Fruit fly (Drosophila melanogaster) whole organism, embryonic: ENCODE measurements around the gene Tmtc4.
A peak's percentile ranks its signal among the peaks of the same experiment; 100 is the strongest.

Experiments
- Adf1 ChIP-seq: fragments of 200-800 bp; sonication (Bioruptor generic); IDR thresholded peaks from 2 replicates; pipeline ENCODE4 v1.3.6; 2022; ENCODE audit warnings: missing biosample characterization, missing genetic modification characterization
- B-H1 ChIP-seq: fragments of 200-800 bp; sonication (Bioruptor generic); IDR thresholded peaks from 3 replicates; pipeline ENCODE4 v1.3.6; 2022; ENCODE audit warnings: missing biosample characterization, missing genetic modification characterization
- Bteb2 ChIP-seq: fragments of 200-800 bp; sonication (Bioruptor generic); optimal IDR thresholded peaks from 2 replicates; lab custom pipeline; 2016; ENCODE audit warnings: missing biosample characterization, missing genetic modification characterization
- CG10366 ChIP-seq: fragments of 200-800 bp; sonication (Bioruptor generic); IDR thresholded peaks from 2 replicates; pipeline ENCODE4 v1.3.6; 2022; ENCODE audit warnings: missing biosample characterization, missing genetic modification characterization
- CG10979 ChIP-seq: fragments of 200-800 bp; sonication (Bioruptor generic); optimal IDR thresholded peaks from 2 replicates; lab custom pipeline; 2018; ENCODE audit warnings: missing biosample characterization, mild to moderate bottlenecking, missing genetic modification characterization, moderate library complexity
- CG12104 ChIP-seq: fragments of 200-800 bp; sonication (Bioruptor generic); optimal IDR thresholded peaks from 3 replicates; lab custom pipeline; 2016; ENCODE audit warnings: missing biosample characterization, missing genetic modification characterization
- CG12155 ChIP-seq: fragments of 200-800 bp; sonication (Bioruptor generic); optimal IDR thresholded peaks from 3 replicates; lab custom pipeline; 2016; ENCODE audit warnings: missing biosample characterization, missing genetic modification characterization
- CG1233 ChIP-seq: fragments of 200-800 bp; sonication (Bioruptor generic); optimal IDR thresholded peaks from 4 replicates; lab custom pipeline; 2018; ENCODE audit warnings: missing biosample characterization, mild to moderate bottlenecking, missing genetic modification characterization
- CG14860 ChIP-seq: fragments of 200-800 bp; sonication (Bioruptor generic); IDR thresholded peaks from 3 replicates; pipeline ENCODE4 v1.3.6; 2022; ENCODE audit warnings: missing biosample characterization, missing genetic modification characterization; ENCODE audit not compliant: partially characterized antibody
- CG16813 ChIP-seq: fragments of 200-800 bp; sonication (Bioruptor generic); IDR thresholded peaks from 3 replicates; pipeline ENCODE4 v1.3.6; 2022; ENCODE audit warnings: missing biosample characterization, missing genetic modification characterization; ENCODE audit not compliant: partially characterized antibody
- CG17361 ChIP-seq: fragments of 200-800 bp; sonication (Bioruptor generic); IDR thresholded peaks from 3 replicates; pipeline ENCODE4 v1.3.6; 2022; ENCODE audit warnings: missing biosample characterization, missing genetic modification characterization
- CG32532 ChIP-seq: fragments of 200-800 bp; sonication (Bioruptor generic); IDR thresholded peaks from 2 replicates; pipeline ENCODE4 v1.3.6; 2022; ENCODE audit warnings: missing biosample characterization, missing genetic modification characterization
- CG3281 ChIP-seq: fragments of 200-800 bp; sonication (Bioruptor generic); optimal IDR thresholded peaks from 3 replicates; lab custom pipeline; 2017; ENCODE audit warnings: missing biosample characterization, mild to moderate bottlenecking, missing genetic modification characterization
- CG4617 ChIP-seq: fragments of 200-800 bp; sonication (Bioruptor generic); optimal IDR thresholded peaks from 3 replicates; lab custom pipeline; 2016; ENCODE audit warnings: missing biosample characterization, missing genetic modification characterization, borderline replicate concordance
- CG4820 ChIP-seq: fragments of 200-800 bp; sonication (Bioruptor generic); optimal IDR thresholded peaks from 3 replicates; lab custom pipeline; 2016; ENCODE audit warnings: missing biosample characterization, missing genetic modification characterization
- CG7357 ChIP-seq: fragments of 200-800 bp; sonication (Bioruptor generic); IDR thresholded peaks from 3 replicates; pipeline ENCODE4 v1.3.6; 2022; ENCODE audit warnings: missing biosample characterization, missing genetic modification characterization
- CG7372 ChIP-seq: fragments of 200-800 bp; sonication (Bioruptor generic); IDR thresholded peaks from 2 replicates; pipeline ENCODE4 v1.3.6; 2022; ENCODE audit warnings: missing biosample characterization, missing genetic modification characterization
- CG7786 ChIP-seq: fragments of 200-800 bp; sonication (Bioruptor generic); optimal IDR thresholded peaks from 2 replicates; lab custom pipeline; 2016; ENCODE audit warnings: missing biosample characterization, missing genetic modification characterization
- CG9437 ChIP-seq: fragments of 200-800 bp; sonication (Bioruptor generic); optimal IDR thresholded peaks from 2 replicates; lab custom pipeline; 2018; ENCODE audit warnings: missing biosample characterization, mild to moderate bottlenecking, missing genetic modification characterization
- CoRest ChIP-seq: fragments of 200-800 bp; sonication (Bioruptor generic); optimal IDR thresholded peaks from 3 replicates; lab custom pipeline; 2018; ENCODE audit warnings: missing biosample characterization, mild to moderate bottlenecking, missing genetic modification characterization, moderate library complexity
- Dip3 ChIP-seq: fragments of 200-800 bp; sonication (Bioruptor generic); optimal IDR thresholded peaks from 3 replicates; lab custom pipeline; 2016; ENCODE audit warnings: missing biosample characterization, missing genetic modification characterization
- Dp ChIP-seq: fragments of 200-800 bp; sonication (Bioruptor generic); optimal IDR thresholded peaks from 2 replicates; lab custom pipeline; 2018; ENCODE audit warnings: missing biosample characterization, mild to moderate bottlenecking, missing genetic modification characterization, moderate library complexity
- ERR ChIP-seq: fragments of 200-800 bp; sonication (Bioruptor generic); optimal IDR thresholded peaks from 2 replicates; lab custom pipeline; 2016; ENCODE audit warnings: missing biosample characterization, missing genetic modification characterization
- HLH3B ChIP-seq: fragments of 200-800 bp; sonication (Bioruptor generic); IDR thresholded peaks from 2 replicates; pipeline ENCODE4 v1.3.6; 2022; ENCODE audit warnings: missing biosample characterization, missing genetic modification characterization
- HLH4C ChIP-seq: fragments of 200-800 bp; sonication (Bioruptor generic); IDR thresholded peaks from 3 replicates; pipeline ENCODE4 v1.3.6; 2022; ENCODE audit warnings: missing biosample characterization, missing genetic modification characterization; ENCODE audit not compliant: partially characterized antibody
- Hr39 ChIP-seq: fragments of >200 bp; optimal IDR thresholded peaks from 2 replicates; lab custom pipeline; 2017
- Hr51 ChIP-seq, 2 experiments: fragments of 200-800 bp; sonication (Bioruptor generic); optimal IDR thresholded peaks; 2 replicates in 1 of 2; 3 replicates in 1 of 2; lab custom pipeline; 2016 to 2018; ENCODE audit warnings: missing biosample characterization in 2 of 2, missing genetic modification characterization in 2 of 2, mild to moderate bottlenecking in 1 of 2, moderate library complexity in 1 of 2
- Jarid2 ChIP-seq: fragments of 200-800 bp; sonication (Bioruptor generic); optimal IDR thresholded peaks from 3 replicates; lab custom pipeline; 2017; ENCODE audit warnings: mild to moderate bottlenecking, missing biosample characterization, missing genetic modification reagents, missing genetic modification characterization
- Med ChIP-seq: fragments of 200-800 bp; sonication (Bioruptor generic); peaks from one replicate; lab custom pipeline; 2016; ENCODE audit warnings: missing biosample characterization, missing genetic modification characterization, mild to moderate bottlenecking, inconsistent platforms, moderate library complexity
- Meics ChIP-seq: fragments of 200-800 bp; sonication (Bioruptor generic); optimal IDR thresholded peaks from 2 replicates; lab custom pipeline; 2017; ENCODE audit warnings: missing biosample characterization, mild to moderate bottlenecking, missing genetic modification characterization
- Nf-YA ChIP-seq: fragments of 200-800 bp; sonication (Bioruptor generic); IDR thresholded peaks from 2 replicates; pipeline ENCODE4 v1.3.6; 2022; ENCODE audit warnings: missing biosample characterization, missing genetic modification characterization
- Nf-YB ChIP-seq: fragments of 200-800 bp; sonication (Bioruptor generic); optimal IDR thresholded peaks from 3 replicates; lab custom pipeline; 2019; ENCODE audit warnings: missing biosample characterization, mild to moderate bottlenecking, missing genetic modification characterization, moderate library complexity
- NfI ChIP-seq: fragments of 200-800 bp; sonication (Bioruptor generic); optimal IDR thresholded peaks from 3 replicates; lab custom pipeline; 2018; ENCODE audit warnings: missing biosample characterization, mild to moderate bottlenecking, missing genetic modification characterization, moderate library complexity
- Oli ChIP-seq: fragments of 200-800 bp; sonication (Bioruptor generic); optimal IDR thresholded peaks from 2 replicates; lab custom pipeline; 2018; ENCODE audit warnings: missing biosample characterization, mild to moderate bottlenecking, missing genetic modification characterization, moderate library complexity
- Ssrp ChIP-seq: fragments of 200-800 bp; sonication (Bioruptor generic); optimal IDR thresholded peaks from 2 replicates; lab custom pipeline; 2018; ENCODE audit warnings: missing biosample characterization, mild to moderate bottlenecking, missing genetic modification characterization, moderate library complexity
- Xrp1 ChIP-seq: fragments of 200-800 bp; sonication (Bioruptor generic); IDR thresholded peaks from 2 replicates; pipeline ENCODE4 v1.3.6; 2022; ENCODE audit warnings: missing biosample characterization, missing genetic modification characterization
- ara ChIP-seq: fragments of 200-800 bp; sonication (Bioruptor generic); IDR thresholded peaks from 2 replicates; pipeline ENCODE4 v1.3.6; 2022; ENCODE audit warnings: missing biosample characterization, missing genetic modification characterization
- btn ChIP-seq: fragments of 200-800 bp; sonication (Bioruptor generic); optimal IDR thresholded peaks from 2 replicates; lab custom pipeline; 2016; ENCODE audit warnings: missing biosample characterization, missing genetic modification characterization
- cato ChIP-seq: fragments of 200-800 bp; sonication (Bioruptor generic); optimal IDR thresholded peaks from 2 replicates; lab custom pipeline; 2016; ENCODE audit warnings: missing biosample characterization, missing genetic modification characterization, borderline replicate concordance
- cwo ChIP-seq: fragments of 200-800 bp; sonication (Bioruptor generic); optimal IDR thresholded peaks from 3 replicates; lab custom pipeline; 2017; ENCODE audit warnings: missing biosample characterization, missing genetic modification characterization, mild to moderate bottlenecking, moderate library complexity, missing genetic modification reagents
- dpn ChIP-seq, 2 experiments: fragments of 200-800 bp; sonication (Bioruptor generic); optimal IDR thresholded peaks; 3 replicates each; lab custom pipeline; 2016; ENCODE audit warnings: missing biosample characterization in 2 of 2, missing genetic modification characterization in 2 of 2
- esg ChIP-seq: fragments of 200-800 bp; sonication (Bioruptor generic); conservative IDR thresholded peaks from 2 replicates; pipeline ENCODE4 v1.3.6; 2022; ENCODE audit warnings: missing biosample characterization, missing genetic modification characterization
- eyg ChIP-seq: fragments of 200-800 bp; sonication (Bioruptor generic); optimal IDR thresholded peaks from 3 replicates; lab custom pipeline; 2016; ENCODE audit warnings: missing biosample characterization, missing genetic modification characterization
- kay ChIP-seq: fragments of 200-800 bp; sonication (Bioruptor generic); optimal IDR thresholded peaks from 2 replicates; lab custom pipeline; 2016; ENCODE audit warnings: missing biosample characterization, missing genetic modification characterization
- nau ChIP-seq: fragments of 200-800 bp; sonication (Bioruptor generic); optimal IDR thresholded peaks from 3 replicates; lab custom pipeline; 2017; ENCODE audit warnings: missing biosample characterization, mild to moderate bottlenecking, missing genetic modification characterization, missing genetic modification reagents
- pfk ChIP-seq: fragments of 200-800 bp; sonication (Bioruptor generic); optimal IDR thresholded peaks from 2 replicates; lab custom pipeline; 2018; ENCODE audit warnings: missing biosample characterization, mild to moderate bottlenecking, missing genetic modification characterization, moderate library complexity
- sens ChIP-seq: fragments of 200-800 bp; sonication (Bioruptor generic); peaks from one replicate; lab custom pipeline; 2016; ENCODE audit warnings: missing biosample characterization, missing genetic modification characterization
- sisA ChIP-seq: fragments of 200-800 bp; sonication (Bioruptor generic); IDR thresholded peaks from 2 replicates; pipeline ENCODE4 v1.3.6; 2022; ENCODE audit warnings: missing biosample characterization, missing genetic modification characterization
- sr ChIP-seq: fragments of 200-800 bp; sonication (Bioruptor generic); IDR thresholded peaks from 3 replicates; pipeline ENCODE4 v1.3.6; 2022; ENCODE audit warnings: missing biosample characterization, missing genetic modification characterization
- ssp ChIP-seq: fragments of 200-800 bp; sonication (Bioruptor generic); IDR thresholded peaks from 2 replicates; pipeline ENCODE4 v1.3.6; 2022; ENCODE audit warnings: missing biosample characterization, missing genetic modification characterization
- tup ChIP-seq: fragments of 200-800 bp; sonication (Bioruptor generic); optimal IDR thresholded peaks from 2 replicates; lab custom pipeline; 2016; ENCODE audit warnings: missing biosample characterization, mild to moderate bottlenecking, missing genetic modification characterization, moderate library complexity
- usp ChIP-seq: fragments of >200 bp; optimal IDR thresholded peaks from 2 replicates; lab custom pipeline; 2017; ENCODE audit warnings: missing biosample characterization, missing genetic modification characterization

Tmtc4 gene

dm6 chr3R:15366839-15367238, 15.8 kb downstream of the Tmtc4 start (continued):
- TF ChIP-seq Nf-YA (no peak), CG10979 (tag; lab: Kevin White, UChicago) (peak; percentile 44), ERR (no peak), Jarid2 (no peak), Nf-YB (GFP tag; lab: Kevin White, UChicago) (no peak), esg (GFP tag; lab: Robert Waterston, UW) (peak; percentile 45; the same call in 1 of the 2 replicates), CoRest (tag; lab: Kevin White, UChicago) (no peak), kay (GFP tag; lab: Kevin White, UChicago) (no peak), btn (GFP tag; lab: Kevin White, UChicago) (no peak), ara (GFP tag; lab: Robert Waterston, UW) (no peak), Ssrp (tag; lab: Kevin White, UChicago) (no peak), CG14860 (GFP tag; lab: Robert Waterston, UW) (no peak), tup (no peak), CG17361 (GFP tag; lab: Robert Waterston, UW) (no peak), Dp (GFP tag; lab: Kevin White, UChicago) (no peak), Med (GFP tag; lab: Kevin White, UChicago) (peak; percentile 29), B-H1 (GFP tag; lab: Robert Waterston, UW) (no peak), sisA (GFP tag; lab: Robert Waterston, UW) (no peak; the same call in 1 of the 2 replicates), CG1233 (no peak), cato (GFP tag; lab: Kevin White, UChicago) (no peak), HLH3B (GFP tag; lab: Robert Waterston, UW) (peak; percentile 64; the same call in 1 of the 2 replicates), Xrp1 (GFP tag; lab: Robert Waterston, UW) (peak; percentile 41; the same call in 1 of the 2 replicates), Meics (GFP tag; lab: Kevin White, UChicago) (peak; percentile 13), HLH4C (no peak), Dip3 (GFP tag; lab: Kevin White, UChicago) (no peak), Bteb2 (GFP tag; lab: Kevin White, UChicago) (no peak), Adf1 (GFP tag; lab: Robert Waterston, UW) (0 out of 2 replicates have a peak, but pooled peaks have one; percentile 11), CG32532 (GFP tag; lab: Robert Waterston, UW) (peak; percentile 37; the same call in 1 of the 2 replicates), Hr51 (GFP tag; optimal IDR thresholded peaks at IDR 0.05; lab: Kevin White, UChicago) (no peak), CG12155 (GFP tag; lab: Kevin White, UChicago) (no peak), nau (GFP tag; lab: Kevin White, UChicago) (no peak), Hr39 (lab: Kevin White, UChicago) (no peak), Oli (peak; percentile 25), CG4617 (GFP tag; lab: Kevin White, UChicago) (no peak), usp (GFP tag; lab: Kevin White, UChicago) (no peak), CG9437 (no peak), sens (peak; percentile 75), CG10366 (peak; percentile 62), cwo (GFP tag; lab: Kevin White, UChicago) (no peak), CG7786 (GFP tag; lab: Kevin White, UChicago) (no peak), NfI (no peak), eyg (no peak), pfk (GFP tag; lab: Kevin White, UChicago) (no peak), sr (no peak), dpn (GFP tag; optimal IDR thresholded peaks at IDR 0.05; lab: Kevin White, UChicago) (peak in 1 of 2 experiments; percentile 23), CG3281 (no peak), CG7357 (GFP tag; lab: Robert Waterston, UW) (no peak), ssp (0 out of 2 replicates have a peak, but pooled peaks have one; percentile 27), CG7372 (no peak), CG16813 (no peak), CG12104 (GFP tag; lab: Kevin White, UChicago) (no peak), CG4820 (no peak)
